Worm (Caenorhabditis elegans): Measurements from ENCODE around the gene tag-244.

Gene tag-244

DNA sequence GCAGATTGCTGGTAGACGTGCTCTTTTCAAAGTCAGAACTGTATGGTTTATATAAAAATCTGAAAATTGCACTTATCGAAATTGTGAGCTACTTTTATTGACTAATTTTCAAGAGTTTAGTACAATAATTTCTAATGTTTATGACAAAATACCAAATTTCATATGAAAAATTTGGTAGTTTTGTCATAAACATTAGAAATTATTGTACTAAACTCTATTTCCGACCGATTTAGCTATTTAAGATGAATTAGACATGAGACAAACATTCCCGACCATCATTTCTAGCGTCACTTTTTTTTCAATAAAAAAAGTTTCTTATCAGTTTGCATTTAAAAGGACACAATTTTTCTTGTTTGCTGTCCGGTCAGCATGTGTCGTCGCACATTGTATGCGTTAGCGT lies at the start of gene tag-244:
tag-244 (plus strand) TSS at position 301 of the 400 bp plus-strand sequence.
- no peak for TF ChIP-seq F57A8.1 (GFP tag; optimal IDR thresholded peaks at IDR 0.05)
- TF ChIP-seq unc-130 (GFP tag; optimal IDR thresholded peaks at IDR 0.05): no peak
- TF ChIP-seq B0035.1 (tag; optimal IDR thresholded peaks at IDR 0.05): no peak
- TF ChIP-seq nhr-80 (tag; optimal IDR thresholded peaks at IDR 0.05): peak; percentile 37

- TF ChIP-seq attf-3 (GFP tag; conservative IDR thresholded peaks at IDR 0.05) (no peak), nhr-80 (tag; optimal IDR thresholded peaks at IDR 0.05) (peak; percentile 24)
These were observed 40.4 kb upstream of the tag-244 start, which contains the start of gene txt-4 for ce11 chrIV:1510241-1510640. Gene txt-4 (plus strand): TSS chrIV:1510564.

- TF ChIP-seq B0035.1 (tag; optimal IDR thresholded peaks at IDR 0.05) (no peak), nfya-1 (tag; optimal IDR thresholded peaks at IDR 0.05; ENCODE audit: borderline replicate concordance, insufficient read depth) (no peak), T07F8.4 (tag; optimal IDR thresholded peaks at IDR 0.05) (no peak), aptf-2 (GFP tag; conservative IDR thresholded peaks at IDR 0.05) (no peak), rcor-1 (GFP tag; IDR thresholded peaks at IDR 0.05) (no peak), ceh-79 (tag; optimal IDR thresholded peaks at IDR 0.05) (no peak), lin-40 (tag; optimal IDR thresholded peaks at IDR 0.05) (no peak), lsy-27 (tag; optimal IDR thresholded peaks at IDR 0.05; ENCODE audit: borderline replicate concordance, insufficient read depth) (no peak), egl-44 (GFP tag; IDR thresholded peaks at IDR 0.05) (no peak)
These were observed 37.7 kb upstream of the tag-244 start for ce11 chrIV:1512944-1513343.

DNA sequence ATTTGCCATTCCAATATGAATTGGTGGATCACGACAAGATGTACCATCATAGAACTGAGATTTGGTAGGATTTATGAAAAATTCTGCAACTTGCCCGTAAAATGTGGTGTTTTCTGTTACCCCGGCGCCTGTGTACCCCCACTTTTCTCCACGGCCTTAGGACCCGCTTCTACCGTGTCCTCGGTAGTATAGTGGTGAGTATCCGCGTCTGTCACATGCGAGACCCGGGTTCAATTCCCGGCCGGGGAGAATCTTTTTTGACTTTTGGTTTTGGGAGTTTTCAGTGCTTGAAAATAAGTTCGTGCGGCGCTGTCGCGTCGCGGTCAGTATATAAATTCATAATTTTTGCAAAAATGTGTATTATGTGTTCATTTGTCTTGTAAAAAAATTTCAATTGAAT lies 36.3 kb upstream of the tag-244 start:
- peak; percentile 64 for TF ChIP-seq die-1 (tag; optimal IDR thresholded peaks at IDR 0.05)
- TF ChIP-seq snpc-1.1 (tag; optimal IDR thresholded peaks at IDR 0.05; ENCODE audit: insufficient read depth): peak; percentile 27
- TF ChIP-seq F49E8.2 (tag; optimal IDR thresholded peaks at IDR 0.05; ENCODE audit: insufficient read depth): peak; percentile 18
- peak; percentile 46 for TF ChIP-seq ztf-18 (tag; optimal IDR thresholded peaks at IDR 0.05)
- TF ChIP-seq F33H1.4 (GFP tag; IDR thresholded peaks at IDR 0.05): 0 out of 2 replicates have a peak, but pooled peaks have one; percentile 27
- no peak for TF ChIP-seq snpc-4 (GFP tag; optimal IDR thresholded peaks at IDR 0.05)
- peak in 1 of 4 experiments; percentile 12 for TF ChIP-seq snpc-4 (tag; optimal IDR thresholded peaks at IDR 0.05)
- no peak for TF ChIP-seq ztf-26 (tag; optimal IDR thresholded peaks at IDR 0.05)
- no peak for TF ChIP-seq hlh-26 (GFP tag; conservative IDR thresholded peaks at IDR 0.05)
- peak; percentile 9 for TF ChIP-seq lsl-1 (GFP tag; optimal IDR thresholded peaks at IDR 0.05)
- 0 out of 2 replicates have a peak, but pooled peaks have one; percentile 27 for TF ChIP-seq rcor-1 (GFP tag; IDR thresholded peaks at IDR 0.05)
- 0 out of 2 replicates have a peak, but pooled peaks have one; percentile 63 for TF ChIP-seq madf-3 (GFP tag; IDR thresholded peaks at IDR 0.05)
- TF ChIP-seq F39B2.1 (GFP tag; IDR thresholded peaks at IDR 0.05): no peak
- TF ChIP-seq ets-4 (GFP tag; optimal IDR thresholded peaks at IDR 0.05): no peak
- peak; percentile 88 for TF ChIP-seq tbp1 (GFP tag; optimal IDR thresholded peaks at IDR 0.05)
- TF ChIP-seq ceh-100 (GFP tag; IDR thresholded peaks at IDR 0.05): no peak
- TF ChIP-seq lin-26 (GFP tag; IDR thresholded peaks at IDR 0.05): peak; percentile 85
- peak in 1 of 2 experiments; percentile 25 for TF ChIP-seq rec-8 (tag; optimal IDR thresholded peaks at IDR 0.05)
- TF ChIP-seq Y53F4B.3 (GFP tag; IDR thresholded peaks at IDR 0.05): 0 out of 2 replicates have a peak, but pooled peaks have one; percentile 19
- peak; percentile 46 for TF ChIP-seq hmg-1.2 (GFP tag; IDR thresholded peaks at IDR 0.05)
- TF ChIP-seq nhr-90 (tag; optimal IDR thresholded peaks at IDR 0.05): peak; percentile 12
- peak; percentile 56; the same call in 1 of the 2 replicates for TF ChIP-seq D2030.7 (GFP tag; IDR thresholded peaks at IDR 0.05)
- TF ChIP-seq mxl-1 (tag; optimal IDR thresholded peaks at IDR 0.05): peak; percentile 21
- peak; percentile 37; the same call in 1 of the 2 replicates for TF ChIP-seq mcd-1 (GFP tag; IDR thresholded peaks at IDR 0.05)
- no peak for TF ChIP-seq pha-4 (tag; optimal IDR thresholded peaks at IDR 0.05)
- TF ChIP-seq rpc-1 (optimal IDR thresholded peaks at IDR 0.05): peak; percentile 65
- peak; percentile 83 for TF ChIP-seq rpc-1 (tag; optimal IDR thresholded peaks at IDR 0.05)
- TF ChIP-seq madf-6 (GFP tag; IDR thresholded peaks at IDR 0.05): 0 out of 2 replicates have a peak, but pooled peaks have one; percentile 31
- 0 out of 2 replicates have a peak, but pooled peaks have one; percentile 59 for TF ChIP-seq nhr-120 (GFP tag; IDR thresholded peaks at IDR 0.05)
- peak; percentile 74 for TF ChIP-seq B0261.1 (tag; optimal IDR thresholded peaks at IDR 0.05)
- peak; percentile 52; the same call in 1 of the 2 replicates for TF ChIP-seq dox-1 (GFP tag; IDR thresholded peaks at IDR 0.05)
